Worm (Caenorhabditis elegans): Measurements from ENCODE around the gene B0244.17.

DNA sequence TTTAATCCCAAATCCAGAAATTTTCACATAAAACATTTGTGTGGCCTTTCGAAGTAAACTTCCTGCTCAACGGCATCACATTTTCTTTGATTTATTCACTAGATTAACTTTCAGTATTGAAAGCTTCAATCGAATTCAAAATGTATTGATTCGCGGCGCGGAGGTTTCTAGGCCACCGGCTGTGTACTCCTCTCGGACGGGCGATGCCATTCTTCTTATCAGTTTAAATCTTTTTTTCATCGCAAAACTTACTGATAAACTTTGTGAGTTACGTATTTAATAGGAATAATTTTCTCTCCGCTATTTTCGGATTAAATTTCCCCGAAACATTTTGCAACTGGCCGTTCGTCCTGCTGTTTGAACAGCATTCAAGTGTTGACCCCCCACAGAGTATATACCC lies 11.1 kb upstream of the B0244.17 start:
- TF ChIP-seq unc-39 (tag; optimal IDR thresholded peaks at IDR 0.05): no peak
- peak; percentile 74 for TF ChIP-seq sem-4 (tag; optimal IDR thresholded peaks at IDR 0.05)
- peak; percentile 27 for TF ChIP-seq lin-11 (tag; optimal IDR thresholded peaks at IDR 0.05)
- no peak for TF ChIP-seq ama-1 (optimal IDR thresholded peaks at IDR 0.05)
- TF ChIP-seq egl-27 (tag; optimal IDR thresholded peaks at IDR 0.05): no peak
- TF ChIP-seq zag-1 (tag; optimal IDR thresholded peaks at IDR 0.05): no peak
- no peak for TF ChIP-seq mdl-1 (tag; optimal IDR thresholded peaks at IDR 0.05)
- no peak for TF ChIP-seq unc-62 (GFP tag; optimal IDR thresholded peaks at IDR 0.05)
- TF ChIP-seq C34F6.9 (tag; optimal IDR thresholded peaks at IDR 0.05): peak; percentile 68
- TF ChIP-seq ceh-82 (tag; optimal IDR thresholded peaks at IDR 0.05): no peak
- no peak for TF ChIP-seq nhr-77 (tag; optimal IDR thresholded peaks at IDR 0.05)
